Worm (Caenorhabditis elegans) whole organism, L4 larva: ENCODE results near the gene F54F11.1.

Experiments used
- T26A8.4 ChIP-seq: fragments of 200-800 bp; sonication (Bioruptor generic); IDR thresholded peaks from 2 replicates; pipeline ENCODE4 v1.3.6; 2022; ENCODE audit warnings: missing genetic modification characterization, missing compliant biosample characterization
- madf-5 ChIP-seq, 2 experiments: fragments of 200-800 bp; sonication (Bioruptor generic); IDR thresholded peaks; 2 replicates each; pipeline ENCODE4 v1.3.6; 2022; ENCODE audit warnings: missing compliant biosample characterization in 2 of 2, missing genetic modification characterization in 2 of 2
- madf-9 ChIP-seq: fragments of 200-800 bp; sonication (Bioruptor generic); conservative IDR thresholded peaks from 2 replicates; pipeline ENCODE4 v1.3.6; 2022; ENCODE audit warnings: missing genetic modification reagents, missing genetic modification characterization, missing compliant biosample characterization
- mdl-1 ChIP-seq, 2 experiments: fragments of 150-350 bp in 1 of 2; sonication (generic microtip) in 1 of 2; optimal IDR thresholded peaks; 2 replicates each; lab custom pipeline; 2014 to 2017; ENCODE audit warnings: missing biosample characterization in 2 of 2, missing genetic modification characterization in 2 of 2
- nhr-28 ChIP-seq: fragments of 150-350 bp; optimal IDR thresholded peaks from 2 replicates; lab custom pipeline; 2014; ENCODE audit warnings: missing biosample characterization, missing genetic modification characterization
- snpc-4 ChIP-seq: fragments of 150-350 bp; optimal IDR thresholded peaks from 2 replicates; lab custom pipeline; 2014; ENCODE audit warnings: missing biosample characterization, missing genetic modification characterization
- ztf-11 ChIP-seq: fragments of 150-350 bp; optimal IDR thresholded peaks from 2 replicates; lab custom pipeline; 2014; ENCODE audit warnings: missing biosample characterization, missing genetic modification characterization

- TF ChIP-seq nhr-28 (no peak), madf-9 (GFP tag; lab: Robert Waterston, UW) (no peak), ztf-11 (tag; lab: Kevin White, UChicago) (no peak), T26A8.4 (GFP tag; lab: Robert Waterston, UW) (no peak), mdl-1 (tag; optimal IDR thresholded peaks at IDR 0.05; lab: Kevin White, UChicago) (no peak), madf-5 (GFP tag; IDR thresholded peaks at IDR 0.05; lab: Robert Waterston, UW) (no peak), snpc-4 (tag; lab: Kevin White, UChicago) (no peak)
Measured at ce11 chrII:13492948-13493347, 10.8 kb upstream of the F54F11.1 start, which contains the start of gene F45H10.2.
